Fruit fly (Drosophila melanogaster): ENCODE measurements around the gene CG43998.

DNA sequence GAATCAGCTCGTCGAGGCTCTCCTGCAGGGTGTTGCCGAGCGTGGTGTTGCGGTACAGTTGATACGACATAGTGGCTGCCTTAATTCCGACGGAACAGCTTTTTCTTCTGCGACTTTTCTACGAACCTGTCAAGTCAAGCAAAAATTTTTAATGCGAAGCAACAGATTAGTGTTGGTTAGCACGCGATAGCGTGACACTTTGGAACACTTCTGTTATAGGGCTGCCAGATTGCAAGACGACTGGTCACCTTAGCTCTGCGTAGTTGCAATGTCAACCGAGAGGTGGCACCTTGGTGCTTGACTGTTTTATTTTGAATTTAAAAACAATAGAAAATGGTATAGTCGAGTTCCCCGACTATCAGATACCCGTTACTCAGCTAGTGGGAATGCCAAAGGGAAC lies 37.9 kb downstream of the CG43998 start, which contains the start of gene TfIIA-S:
- TF ChIP-seq psq (optimal IDR thresholded peaks at IDR 0.05) (no peak), Dll (optimal IDR thresholded peaks at IDR 0.05) (no peak)
